Worm (Caenorhabditis elegans): ENCODE measurements around the gene ZK892.4.

Gene ZK892.4

ce11 chrII:9986635-9987575 is 19.5 kb upstream of the ZK892.4 start:
- no peak for TF ChIP-seq R02D3.7 (tag; optimal IDR thresholded peaks at IDR 0.05)
- TF ChIP-seq crh-2 (tag; optimal IDR thresholded peaks at IDR 0.05) = no peak
- no peak for TF ChIP-seq nhr-77 (tag; optimal IDR thresholded peaks at IDR 0.05)
- TF ChIP-seq sma-9 (GFP tag; optimal IDR thresholded peaks at IDR 0.05) = peak; percentile 30
- TF ChIP-seq sma-9 (tag; optimal IDR thresholded peaks at IDR 0.05) = no peak
- TF ChIP-seq zag-1 (tag; optimal IDR thresholded peaks at IDR 0.05) = no peak
- TF ChIP-seq aly-2 (tag; optimal IDR thresholded peaks at IDR 0.05) = no peak
- peak; percentile 65 for TF ChIP-seq mab-5 (tag; optimal IDR thresholded peaks at IDR 0.05)
- TF ChIP-seq nhr-25 (tag; optimal IDR thresholded peaks at IDR 0.05) = peak; percentile 54
- no peak for TF ChIP-seq fos-1 (tag; optimal IDR thresholded peaks at IDR 0.05)

DNA sequence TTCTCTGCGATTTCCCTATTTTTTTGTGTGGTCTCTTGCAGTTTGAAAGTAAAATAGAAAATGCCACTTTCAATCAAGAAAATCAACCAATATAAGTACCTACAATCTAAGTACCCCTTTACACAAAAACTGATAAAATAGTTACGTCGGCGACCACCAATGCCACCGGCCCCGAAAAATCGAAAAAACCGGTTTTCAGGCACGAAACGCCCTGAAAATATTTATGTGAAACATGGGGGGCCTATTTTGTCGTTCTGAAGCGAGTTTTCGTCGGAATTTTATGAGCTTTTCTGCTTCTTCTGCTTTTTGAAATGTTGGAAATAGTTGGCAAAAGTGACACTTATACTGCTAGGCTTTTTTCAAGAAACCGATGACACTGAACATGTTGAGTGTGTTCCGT is 17.7 kb upstream of the ZK892.4 start:
- TF ChIP-seq sma-9 (GFP tag; optimal IDR thresholded peaks at IDR 0.05) = no peak
- no peak for TF ChIP-seq sma-9 (tag; optimal IDR thresholded peaks at IDR 0.05)
- TF ChIP-seq unc-62 (GFP tag; optimal IDR thresholded peaks at IDR 0.05) = no peak
- no peak for TF ChIP-seq zag-1 (tag; optimal IDR thresholded peaks at IDR 0.05)
- TF ChIP-seq gmeb-1 (tag; optimal IDR thresholded peaks at IDR 0.05) = no peak
- TF ChIP-seq elt-1 (tag; optimal IDR thresholded peaks at IDR 0.05) = no peak
- TF ChIP-seq mdl-1 (tag; optimal IDR thresholded peaks at IDR 0.05) = no peak
- TF ChIP-seq Y55F3AM.14 (GFP tag; optimal IDR thresholded peaks at IDR 0.05) = no peak
- TF ChIP-seq mab-5 (tag; optimal IDR thresholded peaks at IDR 0.05) = no peak
- no peak for TF ChIP-seq nhr-25 (tag; optimal IDR thresholded peaks at IDR 0.05)
- TF ChIP-seq sma-3 (GFP tag; optimal IDR thresholded peaks at IDR 0.05) = no peak

ce11 chrII:9989533-9989932 is 16.8 kb upstream of the ZK892.4 start:
- TF ChIP-seq C34F6.9 (tag; optimal IDR thresholded peaks at IDR 0.05) (peak; percentile 37), F13H6.1 (tag; optimal IDR thresholded peaks at IDR 0.05) (peak; percentile 25), egl-27 (tag; optimal IDR thresholded peaks at IDR 0.05) (no peak)

ce11 chrII:9990812-9991211 is 15.6 kb upstream of the ZK892.4 start, which contains the start of gene lec-3:
TSS of gene lec-3 (plus strand) at chrII:9991112.
- TF ChIP-seq Y55F3AM.14 (GFP tag; optimal IDR thresholded peaks at IDR 0.05) (no peak), dmd-4 (tag; optimal IDR thresholded peaks at IDR 0.05) (no peak), ceh-16 (tag; optimal IDR thresholded peaks at IDR 0.05) (no peak), nhr-129 (tag; optimal IDR thresholded peaks at IDR 0.05) (no peak), ztf-11 (tag; optimal IDR thresholded peaks at IDR 0.05) (no peak), ZK546.5 (tag; optimal IDR thresholded peaks at IDR 0.05) (no peak), mdl-1 (tag; optimal IDR thresholded peaks at IDR 0.05) (no peak), mbf-1 (tag; optimal IDR thresholded peaks at IDR 0.05) (no peak)

ce11 chrII:9992474-9992873 is 13.9 kb upstream of the ZK892.4 start:
- TF ChIP-seq alr-1 (tag; optimal IDR thresholded peaks at IDR 0.05) (no peak), F13H6.1 (tag; optimal IDR thresholded peaks at IDR 0.05) (peak; percentile 38), sma-9 (GFP tag; optimal IDR thresholded peaks at IDR 0.05) (peak; percentile 22), sma-9 (tag; optimal IDR thresholded peaks at IDR 0.05) (no peak)

ce11 chrII:9994679-9995078 is 11.7 kb upstream of the ZK892.4 start:
- TF ChIP-seq lin-11 (tag; optimal IDR thresholded peaks at IDR 0.05) = no peak

ce11 chrII:10001065-10001464 is 5.3 kb upstream of the ZK892.4 start, which contains the start of gene nlt-1:
TSS of gene nlt-1 (minus strand) at chrII:10001142.
- TF ChIP-seq ztf-1 (GFP tag; conservative IDR thresholded peaks at IDR 0.05) = no peak
- TF ChIP-seq crh-2 (tag; optimal IDR thresholded peaks at IDR 0.05) = peak; percentile 46
- TF ChIP-seq alr-1 (tag; optimal IDR thresholded peaks at IDR 0.05) = no peak
- TF ChIP-seq lin-39 (tag; optimal IDR thresholded peaks at IDR 0.05) = no peak
- TF ChIP-seq nhr-10 (tag; optimal IDR thresholded peaks at IDR 0.05) = no peak
- TF ChIP-seq nhr-11 (tag; optimal IDR thresholded peaks at IDR 0.05) = no peak
- TF ChIP-seq zag-1 (tag; optimal IDR thresholded peaks at IDR 0.05) = no peak
- peak; percentile 40 for TF ChIP-seq sma-9 (GFP tag; optimal IDR thresholded peaks at IDR 0.05)
- TF ChIP-seq sma-9 (tag; optimal IDR thresholded peaks at IDR 0.05) = no peak
- peak; percentile 5 for TF ChIP-seq egl-27 (tag; optimal IDR thresholded peaks at IDR 0.05)
- TF ChIP-seq mbf-1 (tag; optimal IDR thresholded peaks at IDR 0.05) = no peak
- no peak for TF ChIP-seq nhr-21 (tag; optimal IDR thresholded peaks at IDR 0.05)
- no peak for TF ChIP-seq snpc-4 (tag; optimal IDR thresholded peaks at IDR 0.05)
- no peak for TF ChIP-seq ceh-82 (tag; optimal IDR thresholded peaks at IDR 0.05)
- no peak for TF ChIP-seq nhr-25 (tag; optimal IDR thresholded peaks at IDR 0.05)
- TF ChIP-seq lin-11 (tag; optimal IDR thresholded peaks at IDR 0.05) = no peak
- TF ChIP-seq unc-62 (GFP tag; optimal IDR thresholded peaks at IDR 0.05) = no peak
- peak; percentile 88 for TF ChIP-seq fos-1 (tag; optimal IDR thresholded peaks at IDR 0.05)
- TF ChIP-seq blmp-1 (tag; optimal IDR thresholded peaks at IDR 0.05; ENCODE audit: insufficient read depth) = no peak
- peak; percentile 58 for TF ChIP-seq F13H6.1 (tag; optimal IDR thresholded peaks at IDR 0.05)
- no peak for TF ChIP-seq mdl-1 (tag; optimal IDR thresholded peaks at IDR 0.05)
- no peak for TF ChIP-seq C34F6.9 (tag; optimal IDR thresholded peaks at IDR 0.05)
- TF ChIP-seq gmeb-1 (tag; optimal IDR thresholded peaks at IDR 0.05) = peak; percentile 60
- no peak for TF ChIP-seq mab-5 (tag; optimal IDR thresholded peaks at IDR 0.05)
- TF ChIP-seq skn-1 (tag; optimal IDR thresholded peaks at IDR 0.05) = no peak
- TF ChIP-seq sma-3 (GFP tag; optimal IDR thresholded peaks at IDR 0.05) = no peak
- TF ChIP-seq ceh-16 (tag; optimal IDR thresholded peaks at IDR 0.05) = no peak
- TF ChIP-seq elt-3 (tag; optimal IDR thresholded peaks at IDR 0.05) = no peak
